Fruit fly (Drosophila melanogaster) whole organism, adult: ENCODE results near the gene CG14659.
A peak's percentile ranks its signal among the peaks of the same experiment; 100 is the strongest.

Source experiments
- CG11617 ChIP-seq: fragments of 200-800 bp; sonication (Bioruptor generic); optimal IDR thresholded peaks from 2 replicates; lab custom pipeline; 2017; ENCODE audit warnings: mild to moderate bottlenecking, missing biosample characterization, missing genetic modification reagents, missing genetic modification characterization
- CG12768 ChIP-seq: fragments of 200-800 bp; sonication (Bioruptor generic); optimal IDR thresholded peaks from 2 replicates; lab custom pipeline; 2017; ENCODE audit warnings: missing biosample characterization, missing genetic modification characterization, mild to moderate bottlenecking, moderate library complexity, missing genetic modification reagents
- CG14711 ChIP-seq: fragments of 200-800 bp; sonication (Bioruptor generic); optimal IDR thresholded peaks from 2 replicates; lab custom pipeline; 2018; ENCODE audit warnings: missing biosample characterization, mild to moderate bottlenecking, missing genetic modification characterization, moderate library complexity
- CG1620 ChIP-seq: fragments of 200-800 bp; sonication (Bioruptor generic); optimal IDR thresholded peaks from 2 replicates; lab custom pipeline; 2016; ENCODE audit warnings: missing biosample characterization, missing genetic modification characterization
- CG33017 ChIP-seq: fragments of 200-800 bp; sonication (Bioruptor generic); optimal IDR thresholded peaks from 2 replicates; lab custom pipeline; 2018; ENCODE audit warnings: missing biosample characterization, mild to moderate bottlenecking, missing genetic modification characterization, moderate library complexity
- CG5204 ChIP-seq: fragments of 200-800 bp; sonication (Bioruptor generic); optimal IDR thresholded peaks from 2 replicates; lab custom pipeline; 2016; ENCODE audit warnings: missing biosample characterization, missing genetic modification characterization
- CG7045 ChIP-seq: fragments of 200-800 bp; sonication (Bioruptor generic); optimal IDR thresholded peaks from 2 replicates; lab custom pipeline; 2017; ENCODE audit warnings: missing biosample characterization, mild to moderate bottlenecking, missing genetic modification characterization
- CG7101 ChIP-seq: fragments of 200-800 bp; sonication (Bioruptor generic); optimal IDR thresholded peaks from 2 replicates; lab custom pipeline; 2018; ENCODE audit warnings: missing biosample characterization, mild to moderate bottlenecking, missing genetic modification characterization, moderate library complexity
- Clk ChIP-seq: fragments of 200-800 bp; sonication (Bioruptor generic); optimal IDR thresholded peaks from 2 replicates; lab custom pipeline; 2017; ENCODE audit warnings: missing biosample characterization, missing genetic modification characterization
- Crg-1 ChIP-seq: fragments of 200-800 bp; sonication (Bioruptor generic); optimal IDR thresholded peaks from 2 replicates; lab custom pipeline; 2016; ENCODE audit warnings: missing biosample characterization, missing genetic modification characterization
- Hr96 ChIP-seq: fragments of 200-800 bp; sonication (Bioruptor generic); optimal IDR thresholded peaks from 2 replicates; lab custom pipeline; 2016; ENCODE audit warnings: missing biosample characterization, missing genetic modification characterization
- Mnt ChIP-seq: fragments of 200-800 bp; sonication (Bioruptor generic); optimal IDR thresholded peaks from 2 replicates; lab custom pipeline; 2016; ENCODE audit warnings: missing biosample characterization, mild to moderate bottlenecking, missing genetic modification characterization
- bab1 ChIP-seq: fragments of 200-800 bp; sonication (Bioruptor generic); optimal IDR thresholded peaks from 3 replicates; lab custom pipeline; 2019; ENCODE audit warnings: missing biosample characterization, mild to moderate bottlenecking, missing genetic modification characterization, moderate library complexity
- cic ChIP-seq: fragments of 200-800 bp; sonication (Bioruptor generic); optimal IDR thresholded peaks from 2 replicates; lab custom pipeline; 2017; ENCODE audit warnings: missing biosample characterization, mild to moderate bottlenecking, missing genetic modification characterization, moderate library complexity
- cnc ChIP-seq, 2 experiments: fragments of >200 bp; optimal IDR thresholded peaks; 2 replicates each; lab custom pipeline; 2017
- kay ChIP-seq: fragments of 200-800 bp; sonication (Bioruptor generic); peaks from one replicate; lab custom pipeline; 2016; ENCODE audit warnings: missing biosample characterization, missing genetic modification characterization, borderline replicate concordance
- ovo ChIP-seq: fragments of 200-800 bp; sonication (Bioruptor generic); optimal IDR thresholded peaks from 2 replicates; lab custom pipeline; 2016; ENCODE audit warnings: missing biosample characterization, missing genetic modification characterization
- pad ChIP-seq: fragments of 200-800 bp; sonication (Bioruptor generic); optimal IDR thresholded peaks from 3 replicates; lab custom pipeline; 2017; ENCODE audit warnings: missing biosample characterization, missing genetic modification characterization, mild to moderate bottlenecking, moderate library complexity, missing genetic modification reagents
- tj ChIP-seq: fragments of 200-800 bp; sonication (Bioruptor generic); optimal IDR thresholded peaks from 3 replicates; lab custom pipeline; 2017; ENCODE audit warnings: missing biosample characterization, mild to moderate bottlenecking, missing genetic modification characterization, moderate library complexity
- toe ChIP-seq: fragments of 200-800 bp; sonication (Bioruptor generic); optimal IDR thresholded peaks from 2 replicates; lab custom pipeline; 2016; ENCODE audit warnings: missing biosample characterization, missing genetic modification characterization

The CG14659 gene

DNA sequence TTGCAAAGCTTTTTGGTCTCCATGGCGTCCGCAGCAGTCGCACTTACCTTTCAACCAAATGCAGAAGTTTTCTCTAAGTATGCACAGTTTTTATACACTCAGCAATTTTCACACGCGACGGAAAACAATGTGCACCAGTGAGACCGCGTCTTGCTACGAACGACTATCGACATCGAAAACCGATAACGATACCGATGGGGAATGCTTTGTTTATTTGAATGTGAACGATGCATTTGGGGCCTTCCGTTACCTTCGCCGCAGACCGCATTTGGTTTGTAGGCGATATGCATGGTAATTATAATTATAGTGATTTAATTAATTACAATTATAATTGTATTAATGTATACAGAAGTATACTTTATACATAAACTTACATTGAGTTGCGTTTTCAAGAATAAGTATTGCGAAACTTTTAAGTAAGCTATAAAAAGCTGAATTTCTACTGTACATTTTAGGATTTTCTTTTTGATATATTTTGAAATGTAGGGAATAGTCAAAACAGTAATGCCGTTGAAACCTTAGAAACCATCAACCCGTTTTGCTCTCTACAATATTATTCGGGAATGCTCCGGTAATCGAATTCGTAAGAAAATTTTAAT is 19.1 kb downstream of the CG14659 start, which contains the start of the genes Hus1-like and ctrip:
Hus1-like (minus strand) TSS at position 161 of the 599 bp plus-strand sequence.
ctrip (minus strand) TSS at position 161 of the 599 bp plus-strand sequence.
- no peak for TF ChIP-seq CG12768 (GFP tag; lab: Kevin White, UChicago)
- peak; percentile 2 for TF ChIP-seq pad (GFP tag; lab: Kevin White, UChicago)
- TF ChIP-seq CG14711 (tag; lab: Kevin White, UChicago): no peak
- no peak for TF ChIP-seq CG1620 (GFP tag; lab: Kevin White, UChicago)
- no peak for TF ChIP-seq ovo (GFP tag; lab: Kevin White, UChicago)
- TF ChIP-seq CG7045: no peak
- peak; percentile 80 for TF ChIP-seq Mnt (GFP tag; lab: Kevin White, UChicago)
- TF ChIP-seq CG7101 (tag; lab: Kevin White, UChicago): peak; percentile 40
- peak; percentile 97 for TF ChIP-seq tj
- no peak for TF ChIP-seq Hr96 (GFP tag; lab: Kevin White, UChicago)
- TF ChIP-seq CG5204: no peak
- no peak for TF ChIP-seq CG11617 (GFP tag; lab: Kevin White, UChicago)
- no peak for TF ChIP-seq cnc (optimal IDR thresholded peaks at IDR 0.05; lab: Kevin White, UChicago)
- TF ChIP-seq Clk: no peak
- no peak for TF ChIP-seq Crg-1 (GFP tag; lab: Kevin White, UChicago)
- no peak for TF ChIP-seq cic
- peak; percentile 88 for TF ChIP-seq kay
- no peak for TF ChIP-seq toe (GFP tag; lab: Kevin White, UChicago)
- TF ChIP-seq bab1 (GFP tag; lab: Kevin White, UChicago): peak; percentile 74
- TF ChIP-seq CG33017 (tag; lab: Kevin White, UChicago): no peak

DNA sequence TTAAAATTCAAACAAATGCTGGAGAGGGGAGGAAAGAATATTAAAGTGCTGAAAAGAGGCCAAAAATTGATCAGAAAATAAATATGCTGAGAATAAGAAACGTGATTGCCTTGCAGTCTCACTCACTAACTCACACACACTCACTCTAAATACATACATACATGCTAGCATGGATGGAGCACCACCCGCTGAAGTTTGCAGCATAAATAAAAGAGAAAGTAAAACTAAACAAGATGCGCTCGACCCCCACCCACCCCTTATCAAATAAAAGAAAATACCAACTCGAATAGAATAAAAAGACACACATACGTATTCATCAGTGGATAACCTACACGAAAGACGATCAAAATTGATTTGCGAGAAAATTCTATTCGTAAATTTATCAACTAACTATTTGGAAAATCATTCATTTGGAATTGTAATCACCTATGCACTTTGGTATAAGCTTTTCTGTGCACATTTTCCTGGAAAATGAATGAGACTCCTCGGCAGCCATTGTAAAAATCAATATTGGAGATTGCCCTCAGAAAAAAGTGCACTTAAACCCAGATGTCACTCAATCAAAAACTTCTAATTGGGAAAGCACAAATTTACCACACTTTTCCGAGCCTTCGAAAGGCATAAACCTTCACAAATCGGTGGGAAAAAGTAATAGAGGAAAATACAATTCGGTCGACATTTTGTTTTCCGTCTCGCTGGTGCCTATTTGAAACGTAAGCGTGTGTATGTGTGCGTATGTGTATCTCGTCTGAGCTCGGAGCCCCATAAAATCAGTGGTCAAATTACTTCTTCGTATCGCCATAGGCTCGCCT is 19.8 kb downstream of the CG14659 start, which contains the start of gene Gmppb:
Gmppb (plus strand) TSS at position 321 of the 812 bp plus-strand sequence.
- TF ChIP-seq pad (GFP tag; lab: Kevin White, UChicago) (no peak), bab1 (GFP tag; lab: Kevin White, UChicago) (no peak), CG7045 (no peak), cnc (optimal IDR thresholded peaks at IDR 0.05; lab: Kevin White, UChicago) (no peak), toe (GFP tag; lab: Kevin White, UChicago) (no peak), CG1620 (GFP tag; lab: Kevin White, UChicago) (no peak), Mnt (GFP tag; lab: Kevin White, UChicago) (no peak), ovo (GFP tag; lab: Kevin White, UChicago) (no peak), CG14711 (tag; lab: Kevin White, UChicago) (no peak), kay (no peak), CG12768 (GFP tag; lab: Kevin White, UChicago) (no peak), Crg-1 (GFP tag; lab: Kevin White, UChicago) (no peak), CG5204 (no peak), tj (no peak), cic (no peak), CG11617 (GFP tag; lab: Kevin White, UChicago) (no peak), CG33017 (tag; lab: Kevin White, UChicago) (no peak)

DNA sequence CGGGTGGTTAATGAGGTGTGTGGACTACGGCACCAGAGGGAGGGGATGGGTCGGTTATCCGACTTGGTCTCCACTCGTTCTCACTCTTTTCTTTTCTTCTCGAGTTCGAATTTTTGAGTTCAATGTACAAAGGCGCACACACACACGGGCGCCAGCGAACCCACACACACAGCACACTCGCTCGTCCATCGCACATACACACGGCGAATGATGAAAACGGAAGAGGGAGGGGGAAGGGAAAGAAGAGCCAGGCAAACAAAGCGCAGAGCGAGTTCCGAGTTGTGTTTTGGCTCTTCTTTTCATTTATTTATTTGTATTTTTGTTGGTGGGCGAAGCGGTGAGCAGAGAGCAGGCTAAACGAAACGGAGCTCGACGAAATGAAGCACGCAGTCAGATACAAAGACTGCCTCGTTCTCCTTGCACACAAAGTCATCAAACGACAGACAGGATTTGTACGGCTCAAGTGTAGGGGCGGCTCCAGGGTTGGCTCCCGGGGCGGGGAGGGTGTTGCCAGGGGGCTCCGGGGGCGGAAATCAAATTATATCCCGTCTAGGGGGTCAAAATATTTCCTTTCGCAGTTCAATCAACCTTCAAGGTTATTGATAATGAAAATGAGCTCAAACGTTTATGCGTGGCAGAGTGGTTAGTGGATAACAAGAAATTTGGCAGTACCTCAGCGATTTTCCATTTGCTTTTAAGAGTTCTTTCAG is 21.0 kb downstream of the CG14659 start:
- TF ChIP-seq CG12768 (GFP tag; lab: Kevin White, UChicago) (peak; percentile 28), bab1 (GFP tag; lab: Kevin White, UChicago) (no peak), Mnt (GFP tag; lab: Kevin White, UChicago) (no peak), pad (GFP tag; lab: Kevin White, UChicago) (peak; percentile 57)

DNA sequence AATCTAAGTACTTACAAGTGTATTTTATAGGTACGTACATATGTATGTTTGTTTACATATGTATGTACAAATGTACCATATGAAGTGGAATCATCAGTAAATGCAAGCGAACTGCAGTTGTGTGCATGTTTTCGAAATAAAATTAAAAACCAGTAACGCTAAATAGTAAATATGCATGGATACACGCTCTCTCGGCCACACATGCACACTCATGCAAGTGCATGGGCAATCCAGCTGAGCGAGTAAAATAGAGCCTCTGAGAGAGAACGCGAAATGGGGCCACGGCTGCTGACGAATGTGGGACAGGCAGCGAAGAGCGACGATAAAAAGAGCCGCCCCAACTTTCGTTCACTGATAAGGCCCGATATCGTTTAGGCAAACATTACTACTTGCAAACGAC is 23.5 kb downstream of the CG14659 start:
- TF ChIP-seq tj: peak; percentile 66
- no peak for TF ChIP-seq Clk
- no peak for TF ChIP-seq toe (GFP tag; lab: Kevin White, UChicago)

DNA sequence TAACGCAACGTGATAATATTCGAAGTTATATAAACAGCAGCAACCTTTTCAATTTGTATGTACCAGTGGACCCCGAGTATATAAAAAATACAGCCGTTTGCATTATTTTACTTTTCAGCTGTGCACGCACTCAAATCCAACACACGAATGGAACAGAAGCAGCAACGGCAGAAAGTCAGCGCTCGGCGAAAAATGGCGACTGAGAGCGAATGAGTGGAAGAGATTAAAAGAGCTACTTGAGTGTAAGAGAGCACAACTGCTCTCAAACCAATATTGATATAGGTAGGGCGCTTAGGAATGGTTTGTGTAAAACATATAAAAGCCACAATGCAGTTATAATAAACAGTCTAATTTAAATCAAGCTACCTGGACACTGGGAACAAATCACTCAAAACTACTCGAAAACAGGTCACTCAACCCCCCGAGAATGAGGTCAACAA is 24.8 kb downstream of the CG14659 start:
- TF ChIP-seq cic (peak; percentile 3), CG12768 (GFP tag; lab: Kevin White, UChicago) (peak; percentile 50), kay (no peak), Mnt (GFP tag; lab: Kevin White, UChicago) (peak; percentile 48), CG7101 (tag; lab: Kevin White, UChicago) (peak; percentile 55), CG7045 (peak; percentile 41), Crg-1 (GFP tag; lab: Kevin White, UChicago) (peak; percentile 78), tj (peak; percentile 84), Hr96 (GFP tag; lab: Kevin White, UChicago) (peak; percentile 47), toe (GFP tag; lab: Kevin White, UChicago) (no peak), CG11617 (GFP tag; lab: Kevin White, UChicago) (peak; percentile 60), cnc (optimal IDR thresholded peaks at IDR 0.05; lab: Kevin White, UChicago) (no peak), CG33017 (tag; lab: Kevin White, UChicago) (peak; percentile 57), CG5204 (peak; percentile 46), CG1620 (GFP tag; lab: Kevin White, UChicago) (peak; percentile 43), bab1 (GFP tag; lab: Kevin White, UChicago) (peak; percentile 64), Clk (peak; percentile 5), CG14711 (tag; lab: Kevin White, UChicago) (no peak)
